Worm (Caenorhabditis elegans) whole organism, L2 larva: ENCODE measurements around the gene wrm-1.

ENCODE experiments used
- F13H6.1 ChIP-seq: sonication (generic microtip); optimal IDR thresholded peaks from 2 replicates; lab custom pipeline; 2016; ENCODE audit warnings: missing genetic modification characterization, missing compliant biosample characterization
- R02D3.7 ChIP-seq: fragments of 150-350 bp; optimal IDR thresholded peaks from 2 replicates; lab custom pipeline; 2014; ENCODE audit warnings: missing biosample characterization, missing genetic modification characterization
- Y55F3AM.14 ChIP-seq: fragments of 200-800 bp; sonication (Bioruptor generic); optimal IDR thresholded peaks from 2 replicates; lab custom pipeline; 2018; ENCODE audit warnings: mild to moderate bottlenecking, missing genetic modification characterization, missing compliant biosample characterization
- aly-2 ChIP-seq: fragments of 150-350 bp; optimal IDR thresholded peaks from 2 replicates; lab custom pipeline; 2014; ENCODE audit warnings: missing biosample characterization, missing genetic modification characterization
- blmp-1 ChIP-seq: sonication (generic microtip); optimal IDR thresholded peaks from 2 replicates; lab custom pipeline; 2017; ENCODE audit warnings: missing genetic modification characterization, mild to moderate bottlenecking, missing compliant biosample characterization, antibody characterized with exemption, moderate library complexity; ENCODE audit not compliant: insufficient read depth
- ceh-82 ChIP-seq: fragments of 150-350 bp; optimal IDR thresholded peaks from 2 replicates; lab custom pipeline; 2014; ENCODE audit warnings: missing biosample characterization, missing genetic modification characterization
- crh-2 ChIP-seq: sonication (generic microtip); optimal IDR thresholded peaks from 2 replicates; lab custom pipeline; 2017; ENCODE audit warnings: missing biosample characterization, missing genetic modification characterization
- dmd-4 ChIP-seq: sonication (generic microtip); optimal IDR thresholded peaks from 2 replicates; lab custom pipeline; 2017; ENCODE audit warnings: missing biosample characterization, missing genetic modification characterization
- egl-27 ChIP-seq: sonication (generic microtip); optimal IDR thresholded peaks from 3 replicates; lab custom pipeline; 2017; ENCODE audit warnings: missing biosample characterization, missing genetic modification reagents, missing genetic modification characterization
- elt-3 ChIP-seq: sonication (generic microtip); optimal IDR thresholded peaks from 2 replicates; lab custom pipeline; 2017; ENCODE audit warnings: missing biosample characterization, missing genetic modification characterization
- fos-1 ChIP-seq: fragments of 150-350 bp; optimal IDR thresholded peaks from 2 replicates; lab custom pipeline; 2014; ENCODE audit warnings: missing biosample characterization, missing genetic modification characterization
- gmeb-1 ChIP-seq: fragments of 150-350 bp; optimal IDR thresholded peaks from 2 replicates; lab custom pipeline; 2014; ENCODE audit warnings: missing biosample characterization, missing genetic modification characterization
- lin-13 ChIP-seq: fragments of 150-350 bp; optimal IDR thresholded peaks from 2 replicates; lab custom pipeline; 2014; ENCODE audit warnings: missing biosample characterization, missing genetic modification reagents, missing genetic modification characterization
- lin-39 ChIP-seq: fragments of 150-350 bp; optimal IDR thresholded peaks from 2 replicates; lab custom pipeline; 2014; ENCODE audit warnings: missing biosample characterization, missing genetic modification reagents, missing genetic modification characterization
- lsy-2 ChIP-seq, 2 experiments: fragments of 150-350 bp in 1 of 2; sonication (generic microtip) in 1 of 2; optimal IDR thresholded peaks; 2 replicates each; lab custom pipeline; 2014 to 2017; ENCODE audit warnings: missing biosample characterization in 2 of 2, missing genetic modification characterization in 2 of 2
- mab-5 ChIP-seq: fragments of 150-350 bp; optimal IDR thresholded peaks from 2 replicates; lab custom pipeline; 2014; ENCODE audit warnings: missing biosample characterization, missing genetic modification characterization
- mbf-1 ChIP-seq: sonication (generic microtip); optimal IDR thresholded peaks from 2 replicates; lab custom pipeline; 2017; ENCODE audit warnings: missing biosample characterization, missing genetic modification characterization
- nhr-11 ChIP-seq: fragments of 150-350 bp; optimal IDR thresholded peaks from 2 replicates; lab custom pipeline; 2014; ENCODE audit warnings: missing biosample characterization, missing genetic modification characterization
- nhr-12 ChIP-seq: fragments of 150-350 bp; optimal IDR thresholded peaks from 2 replicates; lab custom pipeline; 2014; ENCODE audit warnings: missing biosample characterization, missing genetic modification characterization
- nhr-21 ChIP-seq: fragments of 150-350 bp; optimal IDR thresholded peaks from 2 replicates; lab custom pipeline; 2014; ENCODE audit warnings: missing biosample characterization, missing genetic modification characterization
- nhr-25 ChIP-seq: fragments of 150-350 bp; sonication (generic microtip); optimal IDR thresholded peaks from 3 replicates; lab custom pipeline; 2014; ENCODE audit warnings: missing biosample characterization, missing genetic modification characterization
- nhr-6 ChIP-seq: fragments of 150-350 bp; optimal IDR thresholded peaks from 2 replicates; lab custom pipeline; 2014; ENCODE audit warnings: missing biosample characterization, missing genetic modification characterization
- nhr-77 ChIP-seq: fragments of 150-350 bp; optimal IDR thresholded peaks from 2 replicates; lab custom pipeline; 2014; ENCODE audit warnings: missing biosample characterization, missing genetic modification characterization
- sem-4 ChIP-seq: fragments of 150-350 bp; optimal IDR thresholded peaks from 2 replicates; lab custom pipeline; 2014; ENCODE audit warnings: missing biosample characterization, missing genetic modification reagents, missing genetic modification characterization
- skn-1 ChIP-seq: sonication (generic microtip); optimal IDR thresholded peaks from 2 replicates; lab custom pipeline; 2017; ENCODE audit warnings: missing biosample characterization, missing genetic modification characterization
- sma-3 ChIP-seq: sonication (generic microtip); optimal IDR thresholded peaks from 2 replicates; lab custom pipeline; 2016; ENCODE audit warnings: missing genetic modification reagents, missing genetic modification characterization, missing compliant biosample characterization
- sma-9 ChIP-seq, 2 experiments: fragments of 150-350 bp in 1 of 2; sonication (generic microtip) in 1 of 2; optimal IDR thresholded peaks; 2 replicates each; lab custom pipeline; 2014 to 2016; ENCODE audit warnings: missing genetic modification characterization in 2 of 2, mild to moderate bottlenecking in 1 of 2, missing biosample characterization in 1 of 2, missing compliant biosample characterization in 1 of 2, missing genetic modification reagents in 1 of 2, moderate library complexity in 1 of 2
- snpc-4 ChIP-seq: fragments of 150-350 bp; optimal IDR thresholded peaks from 2 replicates; lab custom pipeline; 2014; ENCODE audit warnings: missing biosample characterization, missing genetic modification characterization
- unc-39 ChIP-seq: fragments of 150-350 bp; optimal IDR thresholded peaks from 2 replicates; lab custom pipeline; 2014; ENCODE audit warnings: missing biosample characterization, missing genetic modification characterization
- unc-55 ChIP-seq: fragments of 150-350 bp; sonication (generic microtip); optimal IDR thresholded peaks from 3 replicates; lab custom pipeline; 2014; ENCODE audit warnings: missing biosample characterization, missing genetic modification reagents, missing genetic modification characterization
- unc-62 ChIP-seq: fragments of 150-350 bp; optimal IDR thresholded peaks from 2 replicates; lab custom pipeline; 2014; ENCODE audit warnings: missing biosample characterization, missing genetic modification reagents, missing genetic modification characterization
- zag-1 ChIP-seq: fragments of 150-350 bp; optimal IDR thresholded peaks from 2 replicates; lab custom pipeline; 2014; ENCODE audit warnings: missing biosample characterization, missing genetic modification characterization
- ztf-11 ChIP-seq: sonication (generic microtip); optimal IDR thresholded peaks from 2 replicates; lab custom pipeline; 2017; ENCODE audit warnings: missing biosample characterization, missing genetic modification characterization
- ztf-4 ChIP-seq: fragments of 150-350 bp; optimal IDR thresholded peaks from 2 replicates; lab custom pipeline; 2014; ENCODE audit warnings: missing biosample characterization, missing genetic modification characterization

The wrm-1 gene

ce11 chrIII:5722550-5722949, at the start of gene wrm-1:
TSS of gene wrm-1 (plus strand) at chrIII:5722850.
- no peak for TF ChIP-seq zag-1 (tag; lab: Kevin White, UChicago)
- no peak for TF ChIP-seq crh-2 (tag; lab: Kevin White, UChicago)
- no peak for TF ChIP-seq Y55F3AM.14 (GFP tag; lab: Kevin White, UChicago)
- no peak for TF ChIP-seq sem-4 (tag; lab: Kevin White, UChicago)
- TF ChIP-seq gmeb-1 (tag; lab: Kevin White, UChicago): no peak
- no peak for TF ChIP-seq skn-1 (tag; lab: Kevin White, UChicago)
- no peak for TF ChIP-seq nhr-25 (tag; lab: Kevin White, UChicago)
- no peak for TF ChIP-seq lin-39 (tag; lab: Kevin White, UChicago)
- TF ChIP-seq sma-9 (GFP tag; optimal IDR thresholded peaks at IDR 0.05; lab: Kevin White, UChicago): no peak
- no peak for TF ChIP-seq sma-9 (tag; optimal IDR thresholded peaks at IDR 0.05; lab: Kevin White, UChicago)
- no peak for TF ChIP-seq nhr-21 (tag; lab: Kevin White, UChicago)
- TF ChIP-seq snpc-4: no peak
- TF ChIP-seq ztf-4 (tag; lab: Kevin White, UChicago): no peak
- no peak for TF ChIP-seq fos-1 (tag; lab: Kevin White, UChicago)
- no peak for TF ChIP-seq unc-62 (GFP tag; lab: Kevin White, UChicago)
- no peak for TF ChIP-seq sma-3 (GFP tag; lab: Kevin White, UChicago)

- no peak for TF ChIP-seq egl-27 (tag; lab: Kevin White, UChicago)
- no peak for TF ChIP-seq R02D3.7 (tag; lab: Kevin White, UChicago)
- TF ChIP-seq elt-3: no peak
- no peak for TF ChIP-seq nhr-12
- no peak for TF ChIP-seq nhr-21 (tag; lab: Kevin White, UChicago)
- TF ChIP-seq blmp-1 (tag; lab: Kevin White, UChicago): no peak
- no peak for TF ChIP-seq lsy-2 (tag; optimal IDR thresholded peaks at IDR 0.05; lab: Kevin White, UChicago)
- TF ChIP-seq dmd-4 (tag; lab: Kevin White, UChicago): no peak
- no peak for TF ChIP-seq nhr-25 (tag; lab: Kevin White, UChicago)
- TF ChIP-seq lin-13 (GFP tag; lab: Kevin White, UChicago): no peak
- no peak for TF ChIP-seq F13H6.1 (tag; lab: Kevin White, UChicago)
- no peak for TF ChIP-seq sem-4 (tag; lab: Kevin White, UChicago)
- no peak for TF ChIP-seq snpc-4
- TF ChIP-seq unc-55 (GFP tag; lab: Kevin White, UChicago): no peak
- no peak for TF ChIP-seq aly-2 (tag; lab: Kevin White, UChicago)
- TF ChIP-seq mbf-1 (tag; lab: Kevin White, UChicago): no peak
- TF ChIP-seq nhr-6 (tag; lab: Kevin White, UChicago): no peak
These were observed 48.5 kb upstream of the wrm-1 start for ce11 chrIII:5674196-5674595.

ce11 chrIII:5675384-5675984, 47.2 kb upstream of the wrm-1 start:
- TF ChIP-seq nhr-77 (tag; lab: Kevin White, UChicago) (no peak), sma-3 (GFP tag; lab: Kevin White, UChicago) (no peak), nhr-11 (tag; lab: Kevin White, UChicago) (no peak), ceh-82 (tag; lab: Kevin White, UChicago) (no peak), unc-39 (tag; lab: Kevin White, UChicago) (no peak)

ce11 chrIII:5677790-5678189, 44.9 kb upstream of the wrm-1 start, which contains the start of gene F54E7.9:
TSS of gene F54E7.9 (minus strand) at chrIII:5677890.
- TF ChIP-seq sma-9 (GFP tag; optimal IDR thresholded peaks at IDR 0.05; lab: Kevin White, UChicago) (no peak), sma-9 (tag; optimal IDR thresholded peaks at IDR 0.05; lab: Kevin White, UChicago) (no peak), mab-5 (tag; lab: Kevin White, UChicago) (no peak), egl-27 (tag; lab: Kevin White, UChicago) (no peak), ztf-11 (tag; lab: Kevin White, UChicago) (no peak), aly-2 (tag; lab: Kevin White, UChicago) (no peak), nhr-25 (tag; lab: Kevin White, UChicago) (no peak)
